Worm (Caenorhabditis elegans) whole organism, L4 larva: Measurements from ENCODE around the gene T11G6.3.

ENCODE experiments used
- F26F4.8 ChIP-seq: fragments of 200-800 bp; sonication (Bioruptor generic); conservative IDR thresholded peaks from 2 replicates; pipeline ENCODE4 v1.3.6; 2022; ENCODE audit warnings: missing genetic modification characterization, missing compliant biosample characterization
- F49E8.2 ChIP-seq: sonication (generic microtip); optimal IDR thresholded peaks from 2 replicates; lab custom pipeline; 2016; ENCODE audit warnings: missing compliant biosample characterization, mild to moderate bottlenecking, missing genetic modification characterization, borderline replicate concordance
- ama-1 ChIP-seq: fragments of 150-350 bp; optimal IDR thresholded peaks from 2 replicates; lab custom pipeline; 2014; ENCODE audit warnings: inconsistent platforms, mixed read lengths
- dmd-6 ChIP-seq: fragments of 200-800 bp; sonication (Bioruptor generic); IDR thresholded peaks from 2 replicates; pipeline ENCODE4 v1.3.6; 2022; ENCODE audit warnings: missing genetic modification reagents, missing genetic modification characterization, missing compliant biosample characterization
- lin-13 ChIP-seq: fragments of 150-350 bp; optimal IDR thresholded peaks from 2 replicates; lab custom pipeline; 2014; ENCODE audit warnings: missing biosample characterization, missing genetic modification reagents, missing genetic modification characterization
- lsy-2 ChIP-seq, 2 experiments: fragments of 150-350 bp in 1 of 2; sonication (generic microtip) in 1 of 2; optimal IDR thresholded peaks; 2 replicates each; lab custom pipeline; 2014 to 2017; ENCODE audit warnings: missing biosample characterization in 2 of 2, missing genetic modification characterization in 2 of 2
- nhr-11 ChIP-seq: fragments of 150-350 bp; optimal IDR thresholded peaks from 2 replicates; lab custom pipeline; 2014; ENCODE audit warnings: missing biosample characterization, missing genetic modification characterization
- skn-1 ChIP-seq: fragments of 150-350 bp; optimal IDR thresholded peaks from 2 replicates; lab custom pipeline; 2014; ENCODE audit warnings: missing biosample characterization, missing genetic modification characterization
- snpc-4 ChIP-seq: fragments of 150-350 bp; optimal IDR thresholded peaks from 2 replicates; lab custom pipeline; 2014; ENCODE audit warnings: missing biosample characterization, missing genetic modification characterization
- unc-39 ChIP-seq: sonication (generic microtip); optimal IDR thresholded peaks from 2 replicates; lab custom pipeline; 2017; ENCODE audit warnings: missing biosample characterization, missing genetic modification characterization
- zfp-3 ChIP-seq: fragments of 200-800 bp; sonication (Bioruptor generic); conservative IDR thresholded peaks from 2 replicates; pipeline ENCODE4 v1.3.6; 2022; ENCODE audit warnings: missing genetic modification reagents, missing genetic modification characterization, missing compliant biosample characterization

DNA sequence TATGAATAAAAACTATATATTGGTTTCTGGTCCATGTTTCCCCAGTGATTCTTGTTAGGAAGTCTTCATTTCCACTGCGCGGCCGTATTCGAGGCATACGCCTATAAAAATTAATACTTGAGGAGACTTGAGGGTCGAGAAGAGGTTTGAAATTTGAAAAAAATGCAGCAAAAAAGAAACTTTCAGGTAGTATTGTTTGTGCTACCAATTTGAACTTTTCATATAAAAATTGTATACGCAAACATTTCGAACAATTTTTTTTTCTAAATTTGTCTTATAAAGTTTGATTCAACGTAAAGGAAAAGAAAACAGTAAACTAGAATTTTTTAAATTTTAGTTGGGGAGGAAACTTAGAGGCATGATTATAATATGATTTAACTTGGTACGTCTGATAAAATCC lies 3.2 kb downstream of the T11G6.3 start, which contains the start of gene T11G6.4:
- TF ChIP-seq unc-39 (tag; lab: Kevin White, UChicago) (no peak), ama-1 (lab: Kevin White, UChicago) (no peak), F49E8.2 (no peak), dmd-6 (GFP tag; lab: Robert Waterston, UW) (no peak), skn-1 (no peak), snpc-4 (tag; lab: Kevin White, UChicago) (no peak), lin-13 (GFP tag; lab: Kevin White, UChicago) (no peak), F26F4.8 (GFP tag; lab: Robert Waterston, UW) (no peak), zfp-3 (no peak), lsy-2 (tag; optimal IDR thresholded peaks at IDR 0.05; lab: Kevin White, UChicago) (no peak), nhr-11 (no peak)
